Fruit fly (Drosophila melanogaster) whole organism, pupa: Measurements from ENCODE around the gene Mccc1.

Experiments
- CG10348 ChIP-seq: fragments of 200-800 bp; sonication (Bioruptor generic); IDR thresholded peaks from 2 replicates; pipeline ENCODE4 v1.3.6; 2022; ENCODE audit warnings: missing biosample characterization, missing genetic modification characterization
- CG4496 ChIP-seq: fragments of 200-800 bp; sonication (Bioruptor generic); IDR thresholded peaks from 3 replicates; pipeline ENCODE4 v1.3.6; 2022; ENCODE audit warnings: missing biosample characterization, missing genetic modification characterization
- D1 ChIP-seq: fragments of 200-800 bp; sonication (Bioruptor generic); optimal IDR thresholded peaks from 2 replicates; lab custom pipeline; 2018; ENCODE audit warnings: missing biosample characterization, mild to moderate bottlenecking, missing genetic modification characterization, moderate library complexity
- EcR ChIP-seq: fragments of 200-800 bp; sonication (Bioruptor generic); optimal IDR thresholded peaks from 3 replicates; lab custom pipeline; 2019; ENCODE audit warnings: missing biosample characterization, missing genetic modification characterization, mild to moderate bottlenecking, moderate library complexity, missing genetic modification reagents
- Pif1A ChIP-seq: fragments of 200-800 bp; sonication (Bioruptor generic); optimal IDR thresholded peaks from 3 replicates; lab custom pipeline; 2016; ENCODE audit warnings: missing biosample characterization, missing genetic modification characterization

DNA sequence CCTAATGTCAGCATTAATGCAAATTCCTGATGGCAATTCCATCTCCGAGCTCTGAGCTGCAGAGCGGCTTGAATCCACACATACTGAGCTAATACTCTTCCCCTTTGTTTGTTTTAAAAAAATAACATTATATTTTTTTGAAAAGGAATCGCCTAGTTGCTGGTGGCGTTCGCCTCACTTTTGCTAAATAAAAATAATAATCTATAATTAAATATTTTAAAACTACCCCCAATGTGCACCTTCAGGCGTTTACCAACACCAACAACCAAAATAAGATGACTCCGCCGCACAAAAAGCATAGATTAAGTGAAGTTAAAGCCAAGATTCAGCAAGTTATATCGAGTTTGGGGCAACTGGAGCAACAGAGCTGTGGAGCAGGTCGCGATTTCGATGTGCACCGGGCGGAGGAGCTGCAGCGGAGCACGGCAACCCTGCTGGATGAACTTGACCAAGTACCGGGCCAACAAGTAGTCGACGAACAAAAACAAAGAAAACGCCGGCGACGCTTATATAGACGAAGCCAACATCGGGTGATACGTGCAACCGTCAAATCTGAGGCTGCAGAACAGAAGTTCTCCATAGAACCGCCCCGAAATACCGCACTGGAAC is 49.6 kb downstream of the Mccc1 start, which contains the start of gene CG1896:
- TF ChIP-seq CG10348 (GFP tag; lab: Robert Waterston, UW) (no peak), Pif1A (peak; percentile 62), CG4496 (GFP tag; lab: Robert Waterston, UW) (peak; percentile 88), EcR (GFP tag; lab: Kevin White, UChicago) (no peak), D1 (tag; lab: Kevin White, UChicago) (no peak)
